Fruit fly (Drosophila melanogaster): ENCODE results near the gene mnb.
"Not testable (repeated sequence)": the region's sequence is repeated elsewhere in the genome, so short reads cannot be mapped to it uniquely, and the experiment has no call there.

mnb gene

dm6 chrX:17887208-17887627, at the start of gene mnb:
TSS of gene mnb (minus strand) at chrX:17887222.
- TF ChIP-seq CG8478 (optimal IDR thresholded peaks at IDR 0.05) (no peak), CTCF (optimal IDR thresholded peaks at IDR 0.05) (peak; percentile 24 to 58)

dm6 chrX:17924034-17924433, 37.0 kb upstream of the mnb start:
- TF ChIP-seq CG8478 (optimal IDR thresholded peaks at IDR 0.05) = no peak
- TF ChIP-seq CTCF (optimal IDR thresholded peaks at IDR 0.05) = no peak

dm6 chrX:17917564-17918233, 30.7 kb upstream of the mnb start:
- TF ChIP-seq CG8478 (optimal IDR thresholded peaks at IDR 0.05) (no peak), CTCF (optimal IDR thresholded peaks at IDR 0.05) (no peak)

- TF ChIP-seq CG8478 (optimal IDR thresholded peaks at IDR 0.05) (no peak), CTCF (optimal IDR thresholded peaks at IDR 0.05) (no peak)
Measured at dm6 chrX:17915929-17916328, 28.9 kb upstream of the mnb start.

- TF ChIP-seq CTCF (optimal IDR thresholded peaks at IDR 0.05) (no peak), CG8478 (optimal IDR thresholded peaks at IDR 0.05) (no peak)
Measured at dm6 chrX:17914508-17914907, 27.5 kb upstream of the mnb start.

dm6 chrX:17912514-17912913, 25.5 kb upstream of the mnb start:
- TF ChIP-seq CG8478 (optimal IDR thresholded peaks at IDR 0.05) (no peak), CTCF (optimal IDR thresholded peaks at IDR 0.05) (peak; percentile 43 to 58)

- no peak for TF ChIP-seq CTCF (optimal IDR thresholded peaks at IDR 0.05)
- no peak for TF ChIP-seq CG8478 (optimal IDR thresholded peaks at IDR 0.05)
Measured at dm6 chrX:17910941-17911703, 24.1 kb upstream of the mnb start, which contains the start of gene CG6847. TSS of gene CG6847 (plus strand) at chrX:17911462.

- no peak for TF ChIP-seq CG8478 (optimal IDR thresholded peaks at IDR 0.05)
- TF ChIP-seq CTCF (optimal IDR thresholded peaks at IDR 0.05) = no peak
Measured at dm6 chrX:17910606-17910940, 23.6 kb upstream of the mnb start.

- TF ChIP-seq CTCF (optimal IDR thresholded peaks at IDR 0.05) (no peak), CG8478 (optimal IDR thresholded peaks at IDR 0.05) (no peak)
Measured at dm6 chrX:17907184-17908006, 20.4 kb upstream of the mnb start, which contains the start of the genes CG7772 and Vps4. TSS of gene CG7772 (minus strand) at chrX:17907261. TSS of gene Vps4 (plus strand) at chrX:17907692.

dm6 chrX:17899402-17899801, 12.4 kb upstream of the mnb start, which contains the start of gene Gss2:
TSS of gene Gss2 (plus strand) at chrX:17899702.
- not testable (repeated sequence) for TF ChIP-seq CG8478, CTCF (optimal IDR thresholded peaks at IDR 0.05)

- not testable (repeated sequence) for TF ChIP-seq CG8478, CTCF (optimal IDR thresholded peaks at IDR 0.05)
Measured at dm6 chrX:17889247-17889646, 2.2 kb upstream of the mnb start, which contains the start of gene Gss1. TSS of gene Gss1 (plus strand) at chrX:17889547.

dm6 chrX:17887877-17888276, 855 bp upstream of the mnb start, which contains the start of gene CG6788:
TSS of gene CG6788 (plus strand) at chrX:17888177.
- TF ChIP-seq CTCF (optimal IDR thresholded peaks at IDR 0.05) = no peak
- TF ChIP-seq CG8478 (optimal IDR thresholded peaks at IDR 0.05) = no peak

- no peak for TF ChIP-seq CTCF (optimal IDR thresholded peaks at IDR 0.05)
- TF ChIP-seq CG8478 (optimal IDR thresholded peaks at IDR 0.05) = no peak
Measured at dm6 chrX:17886449-17887207, 394 bp downstream of the mnb start.

- TF ChIP-seq CTCF (optimal IDR thresholded peaks at IDR 0.05) (no peak), CG8478 (optimal IDR thresholded peaks at IDR 0.05) (no peak)
Measured at dm6 chrX:17886107-17886448, 944 bp downstream of the mnb start.
